Fruit fly (Drosophila melanogaster) whole organism, embryonic: ENCODE results near the gene gogo.

Experiments used
- Atf-2 ChIP-seq: fragments of 200-800 bp; sonication (Bioruptor generic); optimal IDR thresholded peaks from 2 replicates; lab custom pipeline; 2016; ENCODE audit warnings: missing biosample characterization, missing genetic modification characterization
- Blimp-1 ChIP-seq: fragments of 200-800 bp; sonication (Bioruptor generic); optimal IDR thresholded peaks from 3 replicates; lab custom pipeline; 2018; ENCODE audit warnings: missing biosample characterization, missing genetic modification characterization, mild to moderate bottlenecking, moderate library complexity, missing genetic modification reagents
- Bteb2 ChIP-seq: fragments of 200-800 bp; sonication (Bioruptor generic); optimal IDR thresholded peaks from 2 replicates; lab custom pipeline; 2016; ENCODE audit warnings: missing biosample characterization, missing genetic modification characterization
- C15 ChIP-seq: fragments of 200-800 bp; sonication (Bioruptor generic); IDR thresholded peaks from 3 replicates; pipeline ENCODE4 v1.3.6; 2022; ENCODE audit warnings: missing biosample characterization, missing genetic modification characterization
- CG10543 ChIP-seq: fragments of 200-800 bp; sonication (Bioruptor generic); optimal IDR thresholded peaks from 3 replicates; lab custom pipeline; 2017; ENCODE audit warnings: missing biosample characterization, mild to moderate bottlenecking, missing genetic modification characterization, moderate library complexity
- CG11247 ChIP-seq: fragments of 200-800 bp; sonication (Bioruptor generic); IDR thresholded peaks from 2 replicates; pipeline ENCODE4 v1.3.6; 2022; ENCODE audit warnings: missing biosample characterization, missing genetic modification characterization
- CG13287 ChIP-seq: fragments of 200-800 bp; sonication (Bioruptor generic); IDR thresholded peaks from 2 replicates; pipeline ENCODE4 v1.3.6; 2022; ENCODE audit warnings: missing biosample characterization, missing genetic modification characterization; ENCODE audit not compliant: partially characterized antibody
- CG14710 ChIP-seq: fragments of 200-800 bp; sonication (Bioruptor generic); optimal IDR thresholded peaks from 3 replicates; lab custom pipeline; 2019; ENCODE audit warnings: missing biosample characterization, mild to moderate bottlenecking, missing genetic modification characterization, moderate library complexity
- CG16813 ChIP-seq: fragments of 200-800 bp; sonication (Bioruptor generic); IDR thresholded peaks from 3 replicates; pipeline ENCODE4 v1.3.6; 2022; ENCODE audit warnings: missing biosample characterization, missing genetic modification characterization; ENCODE audit not compliant: partially characterized antibody
- CG16815 ChIP-seq: fragments of 200-800 bp; sonication (Bioruptor generic); optimal IDR thresholded peaks from 3 replicates; lab custom pipeline; 2017; ENCODE audit warnings: missing biosample characterization, mild to moderate bottlenecking, missing genetic modification characterization
- CG17186 ChIP-seq: fragments of 200-800 bp; sonication (Bioruptor generic); optimal IDR thresholded peaks from 3 replicates; lab custom pipeline; 2017; ENCODE audit warnings: missing biosample characterization, missing genetic modification reagents, missing genetic modification characterization
- CG17385 ChIP-seq: fragments of 200-800 bp; sonication (Bioruptor generic); optimal IDR thresholded peaks from 3 replicates; lab custom pipeline; 2018; ENCODE audit warnings: missing biosample characterization, mild to moderate bottlenecking, missing genetic modification characterization
- CG17912 ChIP-seq: fragments of 200-800 bp; sonication (Bioruptor generic); optimal IDR thresholded peaks from 2 replicates; lab custom pipeline; 2018; ENCODE audit warnings: missing biosample characterization, mild to moderate bottlenecking, missing genetic modification characterization
- CG1832 ChIP-seq: fragments of 200-800 bp; sonication (Bioruptor generic); optimal IDR thresholded peaks from 2 replicates; lab custom pipeline; 2017; ENCODE audit warnings: missing biosample characterization, mild to moderate bottlenecking, missing genetic modification characterization, inconsistent platforms
- CG18619 ChIP-seq: fragments of 200-800 bp; sonication (Bioruptor generic); optimal IDR thresholded peaks from 3 replicates; lab custom pipeline; 2017; ENCODE audit warnings: missing biosample characterization, mild to moderate bottlenecking, missing genetic modification characterization
- CG30020 ChIP-seq: fragments of 200-800 bp; optimal IDR thresholded peaks from 2 replicates; lab custom pipeline; 2019; ENCODE audit warnings: missing biosample characterization, mild to moderate bottlenecking, missing genetic modification characterization, moderate library complexity
- CG30403 ChIP-seq: fragments of 200-800 bp; sonication (Bioruptor generic); optimal IDR thresholded peaks from 3 replicates; lab custom pipeline; 2016; ENCODE audit warnings: missing biosample characterization, missing genetic modification characterization
- CG43689 ChIP-seq: fragments of 200-800 bp; sonication (Bioruptor generic); IDR thresholded peaks from 2 replicates; pipeline ENCODE4 v1.3.6; 2022; ENCODE audit warnings: missing biosample characterization, missing genetic modification characterization
- CG4820 ChIP-seq: fragments of 200-800 bp; sonication (Bioruptor generic); optimal IDR thresholded peaks from 3 replicates; lab custom pipeline; 2016; ENCODE audit warnings: missing biosample characterization, missing genetic modification characterization
- CG8290 ChIP-seq, 3 experiments: fragments of 200-800 bp; sonication (Bioruptor generic); optimal IDR thresholded peaks; 2 replicates each; lab custom pipeline; 2016 to 2019; ENCODE audit warnings: missing biosample characterization in 3 of 3, missing genetic modification characterization in 3 of 3, mild to moderate bottlenecking in 2 of 3, moderate library complexity in 1 of 3
- CG9215 ChIP-seq: fragments of 200-800 bp; sonication (Bioruptor generic); IDR thresholded peaks from 2 replicates; pipeline ENCODE4 v1.3.6; 2022; ENCODE audit warnings: missing biosample characterization, missing genetic modification characterization
- CoRest ChIP-seq: fragments of 200-800 bp; sonication (Bioruptor generic); optimal IDR thresholded peaks from 3 replicates; lab custom pipeline; 2018; ENCODE audit warnings: missing biosample characterization, mild to moderate bottlenecking, missing genetic modification characterization, moderate library complexity
- Dbx ChIP-seq: fragments of 200-800 bp; sonication (Bioruptor generic); IDR thresholded peaks from 3 replicates; pipeline ENCODE4 v1.3.6; 2022; ENCODE audit warnings: missing biosample characterization, missing genetic modification characterization
- Dp ChIP-seq: fragments of 200-800 bp; sonication (Bioruptor generic); optimal IDR thresholded peaks from 2 replicates; lab custom pipeline; 2018; ENCODE audit warnings: missing biosample characterization, mild to moderate bottlenecking, missing genetic modification characterization, moderate library complexity
- Ets65A ChIP-seq: fragments of 200-800 bp; sonication (Bioruptor generic); peaks from one replicate; lab custom pipeline; 2016; ENCODE audit warnings: missing biosample characterization, missing genetic modification characterization
- Ets97D ChIP-seq: fragments of 200-800 bp; sonication (Bioruptor generic); optimal IDR thresholded peaks from 3 replicates; lab custom pipeline; 2016; ENCODE audit warnings: missing biosample characterization, missing genetic modification characterization
- Gug ChIP-seq: fragments of 200-800 bp; sonication (Bioruptor generic); IDR thresholded peaks from 4 replicates; pipeline ENCODE4 v1.3.6; 2022; ENCODE audit warnings: missing biosample characterization, missing genetic modification characterization
- MBD-R2 ChIP-seq: fragments of 200-800 bp; sonication (Bioruptor generic); IDR thresholded peaks from 2 replicates; pipeline ENCODE4 v1.3.6; 2022; ENCODE audit warnings: missing biosample characterization, missing genetic modification characterization
- Scr ChIP-seq: fragments of 200-800 bp; sonication (Bioruptor generic); IDR thresholded peaks from 2 replicates; pipeline ENCODE4 v1.3.6; 2022; ENCODE audit warnings: missing biosample characterization, missing genetic modification characterization; ENCODE audit not compliant: partially characterized antibody
- Sin3A ChIP-seq: fragments of >200 bp; optimal IDR thresholded peaks from 2 replicates; lab custom pipeline; 2018
- Sry-β ChIP-seq: fragments of 200-800 bp; sonication (Bioruptor generic); optimal IDR thresholded peaks from 2 replicates; lab custom pipeline; 2018; ENCODE audit warnings: missing biosample characterization, mild to moderate bottlenecking, missing genetic modification characterization, moderate library complexity
- Stat92E ChIP-seq, 3 experiments: fragments of >200 bp in 2 of 3; fragments of 200-800 bp in 1 of 3; sonication (Bioruptor generic) in 1 of 3; optimal IDR thresholded peaks; 2 replicates each; lab custom pipeline; 2017 to 2019; ENCODE audit warnings: missing biosample characterization in 3 of 3, missing genetic modification characterization in 3 of 3, mild to moderate bottlenecking in 1 of 3, moderate library complexity in 1 of 3
- ap ChIP-seq: fragments of 200-800 bp; sonication (Bioruptor generic); IDR thresholded peaks from 2 replicates; pipeline ENCODE4 v1.3.6; 2022; ENCODE audit warnings: missing biosample characterization, missing genetic modification characterization
- br ChIP-seq: fragments of >200 bp; optimal IDR thresholded peaks from 2 replicates; lab custom pipeline; 2017
- dm ChIP-seq: fragments of 200-800 bp; sonication (Bioruptor generic); optimal IDR thresholded peaks from 3 replicates; lab custom pipeline; 2016; ENCODE audit warnings: missing biosample characterization, missing genetic modification characterization
- esg ChIP-seq: fragments of 200-800 bp; sonication (Bioruptor generic); conservative IDR thresholded peaks from 2 replicates; pipeline ENCODE4 v1.3.6; 2022; ENCODE audit warnings: missing biosample characterization, missing genetic modification characterization
- ewg ChIP-seq: fragments of 200-800 bp; sonication (Bioruptor generic); optimal IDR thresholded peaks from 3 replicates; lab custom pipeline; 2017; ENCODE audit warnings: mild to moderate bottlenecking, missing biosample characterization, missing genetic modification reagents, missing genetic modification characterization
- fd96Cb ChIP-seq: fragments of 200-800 bp; sonication (Bioruptor generic); optimal IDR thresholded peaks from 2 replicates; lab custom pipeline; 2018; ENCODE audit warnings: missing biosample characterization, mild to moderate bottlenecking, missing genetic modification characterization, moderate library complexity
- gt ChIP-seq: fragments of 200-800 bp; sonication (Bioruptor generic); IDR thresholded peaks from 2 replicates; pipeline ENCODE4 v1.3.6; 2022; ENCODE audit warnings: missing biosample characterization, missing genetic modification characterization
- hbn ChIP-seq: fragments of 200-800 bp; sonication (Bioruptor generic); IDR thresholded peaks from 2 replicates; pipeline ENCODE4 v1.3.6; 2022; ENCODE audit warnings: missing biosample characterization, missing genetic modification characterization; ENCODE audit not compliant: partially characterized antibody
- her ChIP-seq: fragments of 200-800 bp; sonication (Bioruptor generic); optimal IDR thresholded peaks from 2 replicates; lab custom pipeline; 2016; ENCODE audit warnings: missing biosample characterization, missing genetic modification characterization
- hth ChIP-seq: fragments of >200 bp; optimal IDR thresholded peaks from 2 replicates; lab custom pipeline; 2017; ENCODE audit warnings: inconsistent platforms
- knrl ChIP-seq: fragments of 200-800 bp; sonication (Bioruptor generic); IDR thresholded peaks from 3 replicates; pipeline ENCODE4 v1.3.6; 2022; ENCODE audit warnings: missing biosample characterization, missing genetic modification characterization; ENCODE audit not compliant: partially characterized antibody
- pb ChIP-seq: fragments of 200-800 bp; sonication (Bioruptor generic); optimal IDR thresholded peaks from 3 replicates; lab custom pipeline; 2016; ENCODE audit warnings: missing biosample characterization, missing genetic modification characterization
- phol ChIP-seq: fragments of 200-800 bp; sonication (Bioruptor generic); optimal IDR thresholded peaks from 3 replicates; lab custom pipeline; 2018; ENCODE audit warnings: missing biosample characterization, mild to moderate bottlenecking, missing genetic modification characterization, moderate library complexity
- pnt ChIP-seq: fragments of 200-800 bp; sonication (Bioruptor generic); optimal IDR thresholded peaks from 3 replicates; lab custom pipeline; 2016; ENCODE audit warnings: missing biosample characterization, missing genetic modification characterization
- slou ChIP-seq: fragments of 200-800 bp; sonication (Bioruptor generic); optimal IDR thresholded peaks from 3 replicates; lab custom pipeline; 2016; ENCODE audit warnings: missing biosample characterization, missing genetic modification characterization
- tin ChIP-seq: fragments of 200-800 bp; sonication (Bioruptor generic); optimal IDR thresholded peaks from 3 replicates; lab custom pipeline; 2016; ENCODE audit warnings: missing biosample characterization, missing genetic modification characterization
- unc-4 ChIP-seq: fragments of 200-800 bp; sonication (Bioruptor generic); IDR thresholded peaks from 2 replicates; pipeline ENCODE4 v1.3.6; 2022; ENCODE audit warnings: missing biosample characterization, missing genetic modification characterization; ENCODE audit not compliant: partially characterized antibody
- vfl ChIP-seq: fragments of 200-800 bp; sonication (Bioruptor generic); optimal IDR thresholded peaks from 2 replicates; lab custom pipeline; 2016; ENCODE audit warnings: missing biosample characterization, missing genetic modification characterization
- zen ChIP-seq: fragments of 200-800 bp; sonication (Bioruptor generic); optimal IDR thresholded peaks from 3 replicates; lab custom pipeline; 2018; ENCODE audit warnings: missing biosample characterization, mild to moderate bottlenecking, missing genetic modification characterization, moderate library complexity

The gogo gene

DNA sequence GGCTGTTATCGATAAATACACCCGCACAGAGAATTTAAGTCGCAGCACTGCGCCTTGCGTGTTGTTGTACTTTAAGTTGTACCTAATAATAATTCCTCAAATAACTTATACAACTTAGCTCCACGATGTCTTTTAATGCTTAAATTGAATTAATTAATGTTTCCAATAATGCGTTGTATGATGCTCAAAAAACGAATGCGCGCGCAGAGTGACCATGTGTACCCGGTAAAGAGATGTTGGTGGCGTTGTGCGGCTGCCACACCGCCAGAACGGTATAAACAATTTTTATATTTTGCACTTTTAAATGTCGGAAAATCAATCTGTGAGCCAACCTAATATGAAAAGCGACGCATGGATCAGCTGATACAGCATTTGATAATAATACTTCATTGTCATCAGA lies 68.8 kb downstream of the gogo start:
- peak; percentile 38 for TF ChIP-seq CoRest
- no peak for TF ChIP-seq CG43689 (GFP tag; lab: Robert Waterston, UW)
- TF ChIP-seq fd96Cb = no peak
- no peak for TF ChIP-seq Gug (GFP tag; lab: Robert Waterston, UW)
- TF ChIP-seq ap (GFP tag; lab: Robert Waterston, UW) = no peak
- TF ChIP-seq CG18619 (GFP tag; lab: Kevin White, UChicago) = no peak
- no peak for TF ChIP-seq hth
- TF ChIP-seq CG9215 (GFP tag; lab: Robert Waterston, UW) = no peak
- TF ChIP-seq Sin3A (lab: Kevin White, UChicago) = peak; percentile 90
- no peak for TF ChIP-seq gt (GFP tag; lab: Robert Waterston, UW)
- TF ChIP-seq Blimp-1 = no peak
- TF ChIP-seq CG14710 (tag; lab: Kevin White, UChicago) = peak; percentile 60
- TF ChIP-seq pnt = no peak
- peak; percentile 72 for TF ChIP-seq Dp (GFP tag; lab: Kevin White, UChicago)
- no peak for TF ChIP-seq hbn (GFP tag; lab: Robert Waterston, UW)
- no peak for TF ChIP-seq CG11247 (GFP tag; lab: Robert Waterston, UW)
- no peak for TF ChIP-seq Ets65A
- TF ChIP-seq CG4820 (GFP tag; lab: Kevin White, UChicago) = no peak
- TF ChIP-seq CG17186 (GFP tag; lab: Kevin White, UChicago) = peak; percentile 96
- TF ChIP-seq vfl (GFP tag; lab: Kevin White, UChicago) = no peak
- no peak for TF ChIP-seq esg (GFP tag; lab: Robert Waterston, UW)
- no peak for TF ChIP-seq Dbx (GFP tag; lab: Robert Waterston, UW)
- no peak for TF ChIP-seq Atf-2
- no peak for TF ChIP-seq CG17385 (GFP tag; lab: Kevin White, UChicago)
- TF ChIP-seq pb (GFP tag; lab: Kevin White, UChicago) = no peak
- no peak for TF ChIP-seq CG8290 (GFP tag; optimal IDR thresholded peaks at IDR 0.05; lab: Kevin White, UChicago)
- no peak for TF ChIP-seq CG8290 (tag; optimal IDR thresholded peaks at IDR 0.05; lab: Kevin White, UChicago)
- TF ChIP-seq tin = no peak
- peak; percentile 53; the same call in 1 of the 2 replicates for TF ChIP-seq unc-4 (GFP tag; lab: Robert Waterston, UW)
- peak; percentile 1 for TF ChIP-seq dm (GFP tag; lab: Kevin White, UChicago)
- peak; percentile 72 for TF ChIP-seq Ets97D (GFP tag; lab: Kevin White, UChicago)
- TF ChIP-seq Scr (GFP tag; lab: Robert Waterston, UW) = peak; percentile 52
- TF ChIP-seq br = no peak
- TF ChIP-seq Sry-β (GFP tag; lab: Kevin White, UChicago) = no peak
- peak; percentile 41 for TF ChIP-seq phol
- no peak for TF ChIP-seq CG30403 (GFP tag; lab: Kevin White, UChicago)
- TF ChIP-seq slou (GFP tag; lab: Kevin White, UChicago) = no peak
- TF ChIP-seq CG16815 = no peak
- peak; percentile 99 for TF ChIP-seq ewg (GFP tag; lab: Kevin White, UChicago)
- TF ChIP-seq CG17912 = no peak
- peak; percentile 40; the same call in 1 of the 3 replicates for TF ChIP-seq knrl (GFP tag; lab: Robert Waterston, UW)
- peak; percentile 49 for TF ChIP-seq her
- TF ChIP-seq zen (tag; lab: Kevin White, UChicago) = peak; percentile 46
- peak; percentile 54 for TF ChIP-seq CG13287
- no peak for TF ChIP-seq CG10543 (GFP tag; lab: Kevin White, UChicago)
- TF ChIP-seq CG1832 (GFP tag; lab: Kevin White, UChicago) = no peak
- no peak for TF ChIP-seq Bteb2
- peak; percentile 39; the same call in 1 of the 3 replicates for TF ChIP-seq CG16813 (GFP tag; lab: Robert Waterston, UW)
- TF ChIP-seq CG30020 (tag; lab: Kevin White, UChicago) = peak; percentile 36
- TF ChIP-seq MBD-R2 (GFP tag; lab: Robert Waterston, UW) = peak; percentile 64
- TF ChIP-seq C15 (GFP tag; lab: Robert Waterston, UW) = no peak
- TF ChIP-seq Stat92E (GFP tag; optimal IDR thresholded peaks at IDR 0.05; lab: Kevin White, UChicago) = no peak
